Fruit fly (Drosophila melanogaster): Measurements from ENCODE around the gene CG3961.

CG3961 gene

DNA sequence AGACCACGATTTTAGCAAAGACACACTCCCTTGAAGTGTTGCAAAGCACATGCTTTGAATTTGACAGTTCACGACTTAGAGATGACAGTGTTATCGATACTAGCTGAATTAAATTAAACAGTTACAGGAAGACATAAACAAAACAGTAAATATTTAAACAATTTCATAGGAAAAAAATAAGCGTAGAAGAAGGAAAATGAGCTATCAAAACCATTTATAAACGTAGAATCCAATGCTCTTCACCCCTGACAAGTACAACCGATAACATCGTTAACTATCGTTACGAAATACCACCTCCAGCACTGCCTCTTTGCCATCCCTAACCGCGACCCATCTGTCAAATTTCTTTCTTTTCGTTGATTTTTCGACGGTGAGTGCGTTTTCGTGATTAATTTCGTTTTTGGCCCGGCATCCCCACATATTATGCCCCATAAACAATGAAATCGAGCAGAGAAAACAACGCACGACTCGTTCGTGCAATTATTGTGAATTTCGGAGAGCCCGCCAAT, 8.5 kb upstream of the CG3961 start, which contains the start of gene RpL26 (continued):
- TF ChIP-seq usp (GFP tag; optimal IDR thresholded peaks at IDR 0.05) = no peak
- TF ChIP-seq CG32772 (GFP tag; IDR thresholded peaks at IDR 0.05) = peak; percentile 50
- peak; percentile 44 for TF ChIP-seq H2.0 (GFP tag; IDR thresholded peaks at IDR 0.05)
- TF ChIP-seq crc (GFP tag; optimal IDR thresholded peaks at IDR 0.05) = peak; percentile 65
- TF ChIP-seq CG15514 (GFP tag; optimal IDR thresholded peaks at IDR 0.05) = peak; percentile 69
- no peak for TF ChIP-seq danr (GFP tag; IDR thresholded peaks at IDR 0.05)
- TF ChIP-seq CG3281 (GFP tag; optimal IDR thresholded peaks at IDR 0.05) = peak; percentile 72
- TF ChIP-seq fru (optimal IDR thresholded peaks at IDR 0.05) = no peak
- TF ChIP-seq pum (GFP tag; optimal IDR thresholded peaks at IDR 0.05) = peak; percentile 88
- peak; percentile 98 for TF ChIP-seq inv (GFP tag; IDR thresholded peaks at IDR 0.05; ENCODE audit: partially characterized antibody)
- TF ChIP-seq eve (GFP tag; optimal IDR thresholded peaks at IDR 0.05) = no peak
- TF ChIP-seq Trl (optimal IDR thresholded peaks at IDR 0.05) = no peak
- peak; percentile 77 for TF ChIP-seq Trl (GFP tag; optimal IDR thresholded peaks at IDR 0.05)
- TF ChIP-seq CG6765 (GFP tag; optimal IDR thresholded peaks at IDR 0.05) = peak; percentile 65
- peak; percentile 25 for TF ChIP-seq CG6854 (GFP tag; optimal IDR thresholded peaks at IDR 0.05)
- peak; percentile 55 for TF ChIP-seq CG4617 (GFP tag; optimal IDR thresholded peaks at IDR 0.05; ENCODE audit: borderline replicate concordance)
- TF ChIP-seq CG18764 (GFP tag; optimal IDR thresholded peaks at IDR 0.05) = peak; percentile 25
- TF ChIP-seq CG5180 (GFP tag; optimal IDR thresholded peaks at IDR 0.05) = no peak
- TF ChIP-seq fd96Cb (tag; optimal IDR thresholded peaks at IDR 0.05) = peak; percentile 42
- peak; percentile 92 for TF ChIP-seq CG9932 (GFP tag; IDR thresholded peaks at IDR 0.05)
- TF ChIP-seq CG17802 (tag; optimal IDR thresholded peaks at IDR 0.05) = peak; percentile 7
- TF ChIP-seq eyg (GFP tag; optimal IDR thresholded peaks at IDR 0.05) = peak; percentile 20
- TF ChIP-seq sob (GFP tag; IDR thresholded peaks at IDR 0.05) = peak; percentile 81
- TF ChIP-seq B-H1 (GFP tag; IDR thresholded peaks at IDR 0.05) = peak; percentile 57; the same call in 1 of the 3 replicates
- no peak for TF ChIP-seq CG1832 (GFP tag; optimal IDR thresholded peaks at IDR 0.05)
- no peak for TF ChIP-seq ac (GFP tag; optimal IDR thresholded peaks at IDR 0.05)
- peak; percentile 77 for TF ChIP-seq CG10543 (GFP tag; optimal IDR thresholded peaks at IDR 0.05)
- TF ChIP-seq CG2129 (GFP tag; IDR thresholded peaks at IDR 0.05; ENCODE audit: partially characterized antibody) = peak; percentile 98
- peak; percentile 77 for TF ChIP-seq gro (GFP tag; optimal IDR thresholded peaks at IDR 0.05)
- peak; percentile 78 for TF ChIP-seq CG33213 (GFP tag; optimal IDR thresholded peaks at IDR 0.05)
- no peak for TF ChIP-seq Six4 (GFP tag; optimal IDR thresholded peaks at IDR 0.05)
- TF ChIP-seq CG12236 (GFP tag; optimal IDR thresholded peaks at IDR 0.05) = peak; percentile 6
- TF ChIP-seq fd102C (GFP tag; optimal IDR thresholded peaks at IDR 0.05) = no peak
- TF ChIP-seq CG14965 (GFP tag; optimal IDR thresholded peaks at IDR 0.05; ENCODE audit: borderline replicate concordance) = no peak
- TF ChIP-seq CG14710 (tag; optimal IDR thresholded peaks at IDR 0.05) = peak; percentile 87
- peak; percentile 46 for TF ChIP-seq CG10462 (GFP tag; optimal IDR thresholded peaks at IDR 0.05)
- peak; percentile 44 for TF ChIP-seq Usf (GFP tag; optimal IDR thresholded peaks at IDR 0.05)
- TF ChIP-seq odd (GFP tag; optimal IDR thresholded peaks at IDR 0.05) = peak; percentile 60
- TF ChIP-seq Dll (GFP tag; IDR thresholded peaks at IDR 0.05; ENCODE audit: partially characterized antibody) = peak; percentile 98
- TF ChIP-seq amos (GFP tag; IDR thresholded peaks at IDR 0.05; ENCODE audit: partially characterized antibody) = peak; percentile 93
- TF ChIP-seq kah (GFP tag; optimal IDR thresholded peaks at IDR 0.05) = peak; percentile 28
- TF ChIP-seq CG33557 (GFP tag; optimal IDR thresholded peaks at IDR 0.05) = peak; percentile 79
- TF ChIP-seq vnd (GFP tag; IDR thresholded peaks at IDR 0.05; ENCODE audit: partially characterized antibody) = peak; percentile 98
- TF ChIP-seq lola (GFP tag; optimal IDR thresholded peaks at IDR 0.05) = peak in 1 of 3 experiments; percentile 77
- peak; percentile 82 for TF ChIP-seq CHES-1-like (GFP tag; optimal IDR thresholded peaks at IDR 0.05)
- TF ChIP-seq Camta (GFP tag; optimal IDR thresholded peaks at IDR 0.05) = peak; percentile 68
- TF ChIP-seq CG10274 (GFP tag; optimal IDR thresholded peaks at IDR 0.05) = peak; percentile 7
- TF ChIP-seq lilli (GFP tag; optimal IDR thresholded peaks at IDR 0.05) = peak; percentile 84
- TF ChIP-seq cato (GFP tag; optimal IDR thresholded peaks at IDR 0.05; ENCODE audit: borderline replicate concordance) = peak; percentile 61
- TF ChIP-seq D19A (tag; optimal IDR thresholded peaks at IDR 0.05) = peak; percentile 9

All from whole organism, embryonic.